Fruit fly (Drosophila melanogaster) whole organism, embryonic: ENCODE measurements around the gene Cka.

ENCODE experiments used
- BEAF-32 ChIP-seq: fragments of 200-800 bp; sonication (Bioruptor generic); optimal IDR thresholded peaks from 3 replicates; lab custom pipeline; 2017; ENCODE audit warnings: missing biosample characterization, missing genetic modification characterization, mild to moderate bottlenecking, moderate library complexity, missing genetic modification reagents
- Bgb ChIP-seq: fragments of 200-800 bp; sonication (Bioruptor generic); IDR thresholded peaks from 2 replicates; pipeline ENCODE4 v1.3.6; 2022; ENCODE audit warnings: missing biosample characterization, missing genetic modification characterization; ENCODE audit not compliant: partially characterized antibody
- CG10267 ChIP-seq: fragments of 200-800 bp; sonication (Bioruptor generic); optimal IDR thresholded peaks from 2 replicates; lab custom pipeline; 2018; ENCODE audit warnings: missing biosample characterization, mild to moderate bottlenecking, missing genetic modification characterization, moderate library complexity
- CG10431 ChIP-seq: fragments of 200-800 bp; sonication (Bioruptor generic); optimal IDR thresholded peaks from 3 replicates; lab custom pipeline; 2018; ENCODE audit warnings: missing biosample characterization, mild to moderate bottlenecking, missing genetic modification characterization
- CG10565 ChIP-seq: fragments of 200-800 bp; sonication (Bioruptor generic); optimal IDR thresholded peaks from 3 replicates; lab custom pipeline; 2016; ENCODE audit warnings: missing biosample characterization, mild to moderate bottlenecking, missing genetic modification characterization
- CG11093 ChIP-seq: fragments of 200-800 bp; sonication (Bioruptor generic); IDR thresholded peaks from 3 replicates; pipeline ENCODE4 v1.3.6; 2022; ENCODE audit warnings: missing biosample characterization, missing genetic modification characterization
- CG11560 ChIP-seq: fragments of 200-800 bp; sonication (Bioruptor generic); IDR thresholded peaks from 3 replicates; pipeline ENCODE4 v1.3.6; 2022; ENCODE audit warnings: missing biosample characterization, missing genetic modification characterization
- CG11695 ChIP-seq: fragments of 200-800 bp; sonication (Bioruptor generic); IDR thresholded peaks from 3 replicates; pipeline ENCODE4 v1.3.6; 2022; ENCODE audit warnings: missing biosample characterization, missing genetic modification characterization
- CG13424 ChIP-seq: fragments of 200-800 bp; sonication (Bioruptor generic); optimal IDR thresholded peaks from 2 replicates; lab custom pipeline; 2019; ENCODE audit warnings: missing biosample characterization, mild to moderate bottlenecking, missing genetic modification characterization, moderate library complexity
- CG14667 ChIP-seq: fragments of 200-800 bp; sonication (Bioruptor generic); IDR thresholded peaks from 2 replicates; pipeline ENCODE4 v1.3.6; 2022; ENCODE audit warnings: missing biosample characterization, missing genetic modification characterization
- CG14860 ChIP-seq: fragments of 200-800 bp; sonication (Bioruptor generic); IDR thresholded peaks from 3 replicates; pipeline ENCODE4 v1.3.6; 2022; ENCODE audit warnings: missing biosample characterization, missing genetic modification characterization; ENCODE audit not compliant: partially characterized antibody
- CG1529 ChIP-seq: fragments of 200-800 bp; sonication (Bioruptor generic); optimal IDR thresholded peaks from 3 replicates; lab custom pipeline; 2018; ENCODE audit warnings: missing biosample characterization, missing genetic modification characterization
- CG1647 ChIP-seq: fragments of 200-800 bp; sonication (Bioruptor generic); optimal IDR thresholded peaks from 3 replicates; lab custom pipeline; 2016; ENCODE audit warnings: missing biosample characterization, missing genetic modification characterization
- CG1792 ChIP-seq: fragments of 200-800 bp; sonication (Bioruptor generic); optimal IDR thresholded peaks from 2 replicates; lab custom pipeline; 2016; ENCODE audit warnings: missing biosample characterization, missing genetic modification characterization
- CG2712 ChIP-seq: fragments of 200-800 bp; optimal IDR thresholded peaks from 3 replicates; lab custom pipeline; 2019; ENCODE audit warnings: missing biosample characterization, mild to moderate bottlenecking, missing genetic modification characterization, moderate library complexity
- CG31365 ChIP-seq: fragments of 200-800 bp; sonication (Bioruptor generic); optimal IDR thresholded peaks from 2 replicates; lab custom pipeline; 2018; ENCODE audit warnings: missing biosample characterization, mild to moderate bottlenecking, missing genetic modification characterization
- CG32767 ChIP-seq: fragments of 200-800 bp; sonication (Bioruptor generic); IDR thresholded peaks from 2 replicates; pipeline ENCODE4 v1.3.6; 2022; ENCODE audit warnings: missing biosample characterization, missing genetic modification characterization
- CG3847 ChIP-seq: fragments of 200-800 bp; sonication (Bioruptor generic); IDR thresholded peaks from 2 replicates; pipeline ENCODE4 v1.3.6; 2022; ENCODE audit warnings: missing biosample characterization, missing genetic modification characterization
- CG4328 ChIP-seq: fragments of 200-800 bp; sonication (Bioruptor generic); optimal IDR thresholded peaks from 3 replicates; lab custom pipeline; 2017; ENCODE audit warnings: missing biosample characterization, missing genetic modification reagents, missing genetic modification characterization
- CG7372 ChIP-seq: fragments of 200-800 bp; sonication (Bioruptor generic); IDR thresholded peaks from 2 replicates; pipeline ENCODE4 v1.3.6; 2022; ENCODE audit warnings: missing biosample characterization, missing genetic modification characterization
- Camta ChIP-seq: fragments of 200-800 bp; sonication (Bioruptor generic); optimal IDR thresholded peaks from 2 replicates; lab custom pipeline; 2016; ENCODE audit warnings: missing biosample characterization, missing genetic modification characterization
- D19A ChIP-seq: fragments of 200-800 bp; optimal IDR thresholded peaks from 3 replicates; lab custom pipeline; 2019; ENCODE audit warnings: missing biosample characterization, mild to moderate bottlenecking, missing genetic modification characterization, moderate library complexity
- Deaf1 ChIP-seq: fragments of 200-800 bp; optimal IDR thresholded peaks from 3 replicates; lab custom pipeline; 2019; ENCODE audit warnings: missing biosample characterization, mild to moderate bottlenecking, missing genetic modification characterization, moderate library complexity
- Dref ChIP-seq: fragments of 200-800 bp; sonication (Bioruptor generic); IDR thresholded peaks from 2 replicates; pipeline ENCODE4 v1.3.6; 2022; ENCODE audit warnings: missing biosample characterization, missing genetic modification characterization
- Eip74EF ChIP-seq, 2 experiments: fragments of 200-800 bp in 1 of 2; fragments of >200 bp in 1 of 2; sonication (Bioruptor generic) in 1 of 2; optimal IDR thresholded peaks; 2 replicates each; lab custom pipeline; 2017 to 2019; ENCODE audit warnings: missing biosample characterization in 2 of 2, missing genetic modification characterization in 2 of 2, mild to moderate bottlenecking in 1 of 2, moderate library complexity in 1 of 2
- HmgD ChIP-seq: fragments of 200-800 bp; sonication (Bioruptor generic); optimal IDR thresholded peaks from 3 replicates; lab custom pipeline; 2016; ENCODE audit warnings: missing biosample characterization, missing genetic modification characterization
- Hmr ChIP-seq: fragments of 200-800 bp; sonication (Bioruptor generic); optimal IDR thresholded peaks from 3 replicates; lab custom pipeline; 2017; ENCODE audit warnings: mild to moderate bottlenecking, missing biosample characterization, missing genetic modification reagents, missing genetic modification characterization
- Max ChIP-seq: fragments of 200-800 bp; sonication (Bioruptor generic); optimal IDR thresholded peaks from 2 replicates; lab custom pipeline; 2016; ENCODE audit warnings: missing biosample characterization, mild to moderate bottlenecking, missing genetic modification characterization
- Oaz ChIP-seq: fragments of 200-800 bp; sonication (Bioruptor generic); IDR thresholded peaks from 2 replicates; pipeline ENCODE4 v1.3.6; 2022; ENCODE audit warnings: missing biosample characterization, missing genetic modification characterization
- TFAM ChIP-seq: fragments of 200-800 bp; sonication (Bioruptor generic); optimal IDR thresholded peaks from 2 replicates; lab custom pipeline; 2017; ENCODE audit warnings: missing biosample characterization, missing genetic modification characterization, inconsistent platforms
- Vsx1 ChIP-seq: fragments of 200-800 bp; sonication (Bioruptor generic); optimal IDR thresholded peaks from 2 replicates; lab custom pipeline; 2017; ENCODE audit warnings: missing biosample characterization, mild to moderate bottlenecking, missing genetic modification characterization, missing genetic modification reagents
- YL-1 ChIP-seq: fragments of 200-800 bp; sonication (Bioruptor generic); optimal IDR thresholded peaks from 3 replicates; lab custom pipeline; 2017; ENCODE audit warnings: missing biosample characterization, mild to moderate bottlenecking, missing genetic modification characterization
- al ChIP-seq: fragments of 200-800 bp; sonication (Bioruptor generic); IDR thresholded peaks from 2 replicates; pipeline ENCODE4 v1.3.6; 2022; ENCODE audit warnings: missing biosample characterization, missing genetic modification characterization
- ap ChIP-seq: fragments of 200-800 bp; sonication (Bioruptor generic); IDR thresholded peaks from 2 replicates; pipeline ENCODE4 v1.3.6; 2022; ENCODE audit warnings: missing biosample characterization, missing genetic modification characterization
- br ChIP-seq: fragments of >200 bp; optimal IDR thresholded peaks from 2 replicates; lab custom pipeline; 2017
- caup ChIP-seq: fragments of 200-800 bp; sonication (Bioruptor generic); optimal IDR thresholded peaks from 3 replicates; lab custom pipeline; 2017; ENCODE audit warnings: missing biosample characterization, mild to moderate bottlenecking, missing genetic modification characterization, moderate library complexity; ENCODE audit not compliant: severe bottlenecking
- cg ChIP-seq: fragments of 200-800 bp; sonication (Bioruptor generic); optimal IDR thresholded peaks from 3 replicates; lab custom pipeline; 2019; ENCODE audit warnings: missing biosample characterization, mild to moderate bottlenecking, missing genetic modification characterization, moderate library complexity
- ci ChIP-seq: fragments of 200-800 bp; sonication (Bioruptor generic); IDR thresholded peaks from 3 replicates; pipeline ENCODE4 v1.3.6; 2022; ENCODE audit warnings: missing biosample characterization, missing genetic modification characterization
- da ChIP-seq: fragments of 200-800 bp; sonication (Bioruptor generic); optimal IDR thresholded peaks from 2 replicates; lab custom pipeline; 2016; ENCODE audit warnings: missing biosample characterization, missing genetic modification characterization
- ems ChIP-seq: fragments of 200-800 bp; sonication (Bioruptor generic); optimal IDR thresholded peaks from 3 replicates; lab custom pipeline; 2016; ENCODE audit warnings: missing biosample characterization, missing genetic modification characterization
- fd102C ChIP-seq: fragments of 200-800 bp; sonication (Bioruptor generic); optimal IDR thresholded peaks from 2 replicates; lab custom pipeline; 2018; ENCODE audit warnings: missing biosample characterization, mild to moderate bottlenecking, missing genetic modification characterization, moderate library complexity
- insv ChIP-seq, 2 experiments: fragments of 200-800 bp; sonication (Bioruptor generic); optimal IDR thresholded peaks; 3 replicates each; lab custom pipeline; 2016 to 2018; ENCODE audit warnings: missing biosample characterization in 2 of 2, missing genetic modification characterization in 2 of 2
- lilli ChIP-seq: fragments of 200-800 bp; sonication (Bioruptor generic); optimal IDR thresholded peaks from 3 replicates; lab custom pipeline; 2016; ENCODE audit warnings: missing biosample characterization, missing genetic modification characterization
- nerfin-2 ChIP-seq: fragments of 200-800 bp; sonication (Bioruptor generic); IDR thresholded peaks from 2 replicates; pipeline ENCODE4 v1.3.6; 2022; ENCODE audit warnings: missing biosample characterization, missing genetic modification characterization; ENCODE audit not compliant: partially characterized antibody
- psq ChIP-seq: fragments of 200-800 bp; sonication (Bioruptor generic); optimal IDR thresholded peaks from 2 replicates; lab custom pipeline; 2017; ENCODE audit warnings: missing biosample characterization, missing genetic modification characterization
- pzg ChIP-seq: fragments of 200-800 bp; sonication (Bioruptor generic); optimal IDR thresholded peaks from 3 replicates; lab custom pipeline; 2018; ENCODE audit warnings: missing biosample characterization, mild to moderate bottlenecking, missing genetic modification characterization, moderate library complexity
- rib ChIP-seq: fragments of 200-800 bp; sonication (Bioruptor generic); IDR thresholded peaks from 2 replicates; pipeline ENCODE4 v1.3.6; 2022; ENCODE audit warnings: missing biosample characterization, missing genetic modification characterization
- ro ChIP-seq: fragments of 200-800 bp; sonication (Bioruptor generic); IDR thresholded peaks from 2 replicates; pipeline ENCODE4 v1.3.6; 2022; ENCODE audit warnings: missing biosample characterization, missing genetic modification characterization
- row ChIP-seq: fragments of 200-800 bp; sonication (Bioruptor generic); IDR thresholded peaks from 3 replicates; pipeline ENCODE4 v1.3.6; 2022; ENCODE audit warnings: missing biosample characterization, missing genetic modification characterization
- sens-2 ChIP-seq: fragments of 200-800 bp; sonication (Bioruptor generic); IDR thresholded peaks from 2 replicates; pipeline ENCODE4 v1.3.6; 2022; ENCODE audit warnings: missing biosample characterization, missing genetic modification characterization
- trh ChIP-seq: fragments of 200-800 bp; sonication (Bioruptor generic); optimal IDR thresholded peaks from 2 replicates; lab custom pipeline; 2016; ENCODE audit warnings: missing biosample characterization, missing genetic modification characterization
- zfh1 ChIP-seq: fragments of 200-800 bp; sonication (Bioruptor generic); IDR thresholded peaks from 3 replicates; pipeline ENCODE4 v1.3.6; 2022; ENCODE audit warnings: missing biosample characterization, missing genetic modification characterization

Cka gene

dm6 chr2L:8040872-8041271 is 10.4 kb downstream of the Cka start, which contains the start of gene CCDC53 (continued):
- TF ChIP-seq CG3847 (GFP tag; lab: Robert Waterston, UW) (0 out of 2 replicates have a peak, but pooled peaks have one; percentile 33), D19A (tag; lab: Kevin White, UChicago) (no peak), CG4328 (GFP tag; lab: Kevin White, UChicago) (no peak), rib (no peak), Dref (GFP tag; lab: Robert Waterston, UW) (no peak), ems (no peak), cg (no peak), CG1529 (GFP tag; lab: Kevin White, UChicago) (no peak), CG14667 (GFP tag; lab: Robert Waterston, UW) (no peak), lilli (no peak), Eip74EF (GFP tag; optimal IDR thresholded peaks at IDR 0.05; lab: Kevin White, UChicago) (no peak), caup (GFP tag; lab: Kevin White, UChicago) (no peak), Hmr (GFP tag; lab: Kevin White, UChicago) (no peak), CG7372 (GFP tag; lab: Robert Waterston, UW) (no peak), trh (GFP tag; lab: Kevin White, UChicago) (no peak), CG13424 (tag; lab: Kevin White, UChicago) (no peak), Deaf1 (tag; lab: Kevin White, UChicago) (no peak), Bgb (no peak), Oaz (GFP tag; lab: Robert Waterston, UW) (no peak), sens-2 (GFP tag; lab: Robert Waterston, UW) (no peak), CG10431 (GFP tag; lab: Kevin White, UChicago) (no peak), CG10565 (GFP tag; lab: Kevin White, UChicago) (no peak), CG32767 (GFP tag; lab: Robert Waterston, UW) (no peak), CG11560 (no peak), CG1647 (no peak), psq (GFP tag; lab: Kevin White, UChicago) (no peak), fd102C (GFP tag; lab: Kevin White, UChicago) (no peak), al (GFP tag; lab: Robert Waterston, UW) (no peak), ro (GFP tag; lab: Robert Waterston, UW) (no peak), ap (GFP tag; lab: Robert Waterston, UW) (no peak), TFAM (GFP tag; lab: Kevin White, UChicago) (no peak), br (lab: Kevin White, UChicago) (no peak), CG11695 (GFP tag; lab: Robert Waterston, UW) (no peak), nerfin-2 (GFP tag; lab: Robert Waterston, UW) (no peak), Max (GFP tag; lab: Kevin White, UChicago) (no peak), row (no peak), Camta (GFP tag; lab: Kevin White, UChicago) (no peak), HmgD (GFP tag; lab: Kevin White, UChicago) (no peak), insv (GFP tag; optimal IDR thresholded peaks at IDR 0.05; lab: Kevin White, UChicago) (no peak), zfh1 (no peak), CG2712 (tag; lab: Kevin White, UChicago) (no peak), CG10267 (tag; lab: Kevin White, UChicago) (peak; percentile 19), CG14860 (GFP tag; lab: Robert Waterston, UW) (no peak), CG31365 (tag; lab: Kevin White, UChicago) (no peak), ci (no peak), pzg (GFP tag; lab: Kevin White, UChicago) (peak; percentile 71), da (GFP tag; lab: Kevin White, UChicago) (no peak), CG1792 (no peak), CG11093 (GFP tag; lab: Robert Waterston, UW) (no peak), Vsx1 (no peak), YL-1 (peak; percentile 16), BEAF-32 (GFP tag; lab: Kevin White, UChicago) (peak; percentile 34)
